Worm (Caenorhabditis elegans) whole organism, L2 larva: ENCODE results near the gene C49C3.20.
"Not testable (repeated sequence)": the region's sequence is repeated elsewhere in the genome, so short reads cannot be mapped to it uniquely, and the experiment has no call there.

ENCODE experiments used
- C34F6.9 ChIP-seq: fragments of 150-350 bp; optimal IDR thresholded peaks from 2 replicates; lab custom pipeline; 2014; ENCODE audit warnings: missing biosample characterization, missing genetic modification characterization
- ZK546.5 ChIP-seq: sonication (generic microtip); optimal IDR thresholded peaks from 2 replicates; lab custom pipeline; 2017; ENCODE audit warnings: missing biosample characterization, missing genetic modification characterization
- aly-2 ChIP-seq: fragments of 150-350 bp; optimal IDR thresholded peaks from 2 replicates; lab custom pipeline; 2014; ENCODE audit warnings: missing biosample characterization, missing genetic modification characterization
- blmp-1 ChIP-seq: sonication (generic microtip); optimal IDR thresholded peaks from 2 replicates; lab custom pipeline; 2017; ENCODE audit warnings: missing genetic modification characterization, mild to moderate bottlenecking, missing compliant biosample characterization, antibody characterized with exemption, moderate library complexity; ENCODE audit not compliant: insufficient read depth
- ceh-16 ChIP-seq: fragments of 150-350 bp; optimal IDR thresholded peaks from 2 replicates; lab custom pipeline; 2014; ENCODE audit warnings: missing biosample characterization, missing genetic modification characterization
- crh-2 ChIP-seq: sonication (generic microtip); optimal IDR thresholded peaks from 2 replicates; lab custom pipeline; 2017; ENCODE audit warnings: missing biosample characterization, missing genetic modification characterization
- dmd-4 ChIP-seq: sonication (generic microtip); optimal IDR thresholded peaks from 2 replicates; lab custom pipeline; 2017; ENCODE audit warnings: missing biosample characterization, missing genetic modification characterization
- egl-27 ChIP-seq: sonication (generic microtip); optimal IDR thresholded peaks from 3 replicates; lab custom pipeline; 2017; ENCODE audit warnings: missing biosample characterization, missing genetic modification reagents, missing genetic modification characterization
- elt-1 ChIP-seq: fragments of 150-350 bp; optimal IDR thresholded peaks from 2 replicates; lab custom pipeline; 2014; ENCODE audit warnings: missing biosample characterization, missing genetic modification characterization
- elt-3 ChIP-seq: sonication (generic microtip); optimal IDR thresholded peaks from 2 replicates; lab custom pipeline; 2017; ENCODE audit warnings: missing biosample characterization, missing genetic modification characterization
- fos-1 ChIP-seq: fragments of 150-350 bp; optimal IDR thresholded peaks from 2 replicates; lab custom pipeline; 2014; ENCODE audit warnings: missing biosample characterization, missing genetic modification characterization
- lin-11 ChIP-seq: fragments of 150-350 bp; sonication (generic microtip); optimal IDR thresholded peaks from 2 replicates; lab custom pipeline; 2014; ENCODE audit warnings: missing biosample characterization, missing genetic modification characterization, inconsistent platforms, mixed read lengths
- lin-13 ChIP-seq: fragments of 150-350 bp; optimal IDR thresholded peaks from 2 replicates; lab custom pipeline; 2014; ENCODE audit warnings: missing biosample characterization, missing genetic modification reagents, missing genetic modification characterization
- lsy-2 ChIP-seq, 2 experiments: fragments of 150-350 bp in 1 of 2; sonication (generic microtip) in 1 of 2; optimal IDR thresholded peaks; 2 replicates each; lab custom pipeline; 2014 to 2017; ENCODE audit warnings: missing biosample characterization in 2 of 2, missing genetic modification characterization in 2 of 2
- mab-5 ChIP-seq: fragments of 150-350 bp; optimal IDR thresholded peaks from 2 replicates; lab custom pipeline; 2014; ENCODE audit warnings: missing biosample characterization, missing genetic modification characterization
- mdl-1 ChIP-seq, 2 experiments: fragments of 150-350 bp in 1 of 2; sonication (generic microtip) in 1 of 2; optimal IDR thresholded peaks; 2 replicates each; lab custom pipeline; 2017; ENCODE audit warnings: missing biosample characterization in 2 of 2, missing genetic modification characterization in 2 of 2
- nhr-11 ChIP-seq: fragments of 150-350 bp; optimal IDR thresholded peaks from 2 replicates; lab custom pipeline; 2014; ENCODE audit warnings: missing biosample characterization, missing genetic modification characterization
- nhr-129 ChIP-seq: fragments of 150-350 bp; optimal IDR thresholded peaks from 2 replicates; lab custom pipeline; 2014; ENCODE audit warnings: missing biosample characterization, missing genetic modification characterization
- nhr-21 ChIP-seq: fragments of 150-350 bp; optimal IDR thresholded peaks from 2 replicates; lab custom pipeline; 2014; ENCODE audit warnings: missing biosample characterization, missing genetic modification characterization
- nhr-23 ChIP-seq: fragments of 150-350 bp; optimal IDR thresholded peaks from 2 replicates; lab custom pipeline; 2014; ENCODE audit warnings: missing biosample characterization, missing genetic modification reagents, missing genetic modification characterization
- nhr-25 ChIP-seq: fragments of 150-350 bp; sonication (generic microtip); optimal IDR thresholded peaks from 3 replicates; lab custom pipeline; 2014; ENCODE audit warnings: missing biosample characterization, missing genetic modification characterization
- nhr-77 ChIP-seq: fragments of 150-350 bp; optimal IDR thresholded peaks from 2 replicates; lab custom pipeline; 2014; ENCODE audit warnings: missing biosample characterization, missing genetic modification characterization
- sma-3 ChIP-seq: sonication (generic microtip); optimal IDR thresholded peaks from 2 replicates; lab custom pipeline; 2016; ENCODE audit warnings: missing genetic modification reagents, missing genetic modification characterization, missing compliant biosample characterization
- sma-9 ChIP-seq, 2 experiments: fragments of 150-350 bp in 1 of 2; sonication (generic microtip) in 1 of 2; optimal IDR thresholded peaks; 2 replicates each; lab custom pipeline; 2014 to 2016; ENCODE audit warnings: missing genetic modification characterization in 2 of 2, mild to moderate bottlenecking in 1 of 2, missing biosample characterization in 1 of 2, missing compliant biosample characterization in 1 of 2, missing genetic modification reagents in 1 of 2, moderate library complexity in 1 of 2
- snpc-4 ChIP-seq: fragments of 150-350 bp; optimal IDR thresholded peaks from 2 replicates; lab custom pipeline; 2014; ENCODE audit warnings: missing biosample characterization, missing genetic modification characterization
- unc-55 ChIP-seq: fragments of 150-350 bp; sonication (generic microtip); optimal IDR thresholded peaks from 3 replicates; lab custom pipeline; 2014; ENCODE audit warnings: missing biosample characterization, missing genetic modification reagents, missing genetic modification characterization
- unc-62 ChIP-seq: fragments of 150-350 bp; optimal IDR thresholded peaks from 2 replicates; lab custom pipeline; 2014; ENCODE audit warnings: missing biosample characterization, missing genetic modification reagents, missing genetic modification characterization
- ztf-1 ChIP-seq: fragments of 200-800 bp; sonication (Bioruptor generic); conservative IDR thresholded peaks from 2 replicates; pipeline ENCODE4 v1.3.6; 2022; ENCODE audit warnings: missing genetic modification characterization, missing compliant biosample characterization
- ztf-4 ChIP-seq: fragments of 150-350 bp; optimal IDR thresholded peaks from 2 replicates; lab custom pipeline; 2014; ENCODE audit warnings: missing biosample characterization, missing genetic modification characterization

The C49C3.20 gene

ce11 chrIV:17320445-17320844 lies 4.1 kb upstream of the C49C3.20 start, which contains the start of gene C49C3.4:
Gene C49C3.4, plus strand, starts transcription at chrIV:17320795.
- TF ChIP-seq egl-27 (tag; lab: Kevin White, UChicago): no peak
- peak; percentile 76 for TF ChIP-seq fos-1 (tag; lab: Kevin White, UChicago)

ce11 chrIV:17311842-17312241 lies 4.5 kb downstream of the C49C3.20 start, which contains the start of gene snf-9:
Gene snf-9, plus strand, starts transcription at chrIV:17312142.
- TF ChIP-seq nhr-23 (tag; lab: Kevin White, UChicago): no peak

ce11 chrIV:17308211-17308610 lies 8.1 kb downstream of the C49C3.20 start, which contains the start of gene T28F3.9:
Gene T28F3.9, plus strand, starts transcription at chrIV:17308511.
- TF ChIP-seq ztf-4 (no peak), nhr-11 (tag; lab: Kevin White, UChicago) (no peak), sma-3 (GFP tag; lab: Kevin White, UChicago) (no peak), nhr-23 (tag; lab: Kevin White, UChicago) (no peak), nhr-21 (tag; lab: Kevin White, UChicago) (no peak), mab-5 (tag; lab: Kevin White, UChicago) (no peak), ZK546.5 (tag; lab: Kevin White, UChicago) (no peak), elt-1 (tag; lab: Kevin White, UChicago) (no peak), mdl-1 (tag; optimal IDR thresholded peaks at IDR 0.05; lab: Kevin White, UChicago) (no peak), unc-55 (GFP tag; lab: Kevin White, UChicago) (no peak), sma-9 (GFP tag; optimal IDR thresholded peaks at IDR 0.05; lab: Kevin White, UChicago) (no peak), sma-9 (tag; optimal IDR thresholded peaks at IDR 0.05; lab: Kevin White, UChicago) (no peak), blmp-1 (no peak), aly-2 (tag; lab: Kevin White, UChicago) (no peak), elt-3 (no peak)

ce11 chrIV:17307223-17307622 lies 9.1 kb downstream of the C49C3.20 start, which contains the start of gene T28F3.8:
Gene T28F3.8, minus strand, starts transcription at chrIV:17307323.
- not testable (repeated sequence) for TF ChIP-seq nhr-129; C34F6.9; snpc-4 (tag; lab: Kevin White, UChicago)
- TF ChIP-seq, all 48 proteins: peak for 0; not testable (repeated sequence) for 48

ce11 chrIV:17301933-17302332 lies 14.4 kb downstream of the C49C3.20 start, which contains the start of gene ifta-2:
Gene ifta-2, minus strand, starts transcription at chrIV:17302033.
- no peak for TF ChIP-seq nhr-23 (tag; lab: Kevin White, UChicago)
- no peak for TF ChIP-seq ceh-16 (tag; lab: Kevin White, UChicago)
- no peak for TF ChIP-seq fos-1 (tag; lab: Kevin White, UChicago)
- TF ChIP-seq ztf-4: no peak
- TF ChIP-seq egl-27 (tag; lab: Kevin White, UChicago): no peak
- TF ChIP-seq dmd-4 (tag; lab: Kevin White, UChicago): no peak
- TF ChIP-seq blmp-1: no peak
- TF ChIP-seq C34F6.9: no peak
- no peak for TF ChIP-seq lin-11 (tag; lab: Kevin White, UChicago)
- TF ChIP-seq ztf-1 (GFP tag; lab: Robert Waterston, UW): no peak
- no peak for TF ChIP-seq crh-2 (tag; lab: Kevin White, UChicago)
- no peak for TF ChIP-seq sma-9 (GFP tag; optimal IDR thresholded peaks at IDR 0.05; lab: Kevin White, UChicago)
- TF ChIP-seq sma-9 (tag; optimal IDR thresholded peaks at IDR 0.05; lab: Kevin White, UChicago): no peak
- no peak for TF ChIP-seq nhr-77 (tag; lab: Kevin White, UChicago)
- no peak for TF ChIP-seq unc-55 (GFP tag; lab: Kevin White, UChicago)
- no peak for TF ChIP-seq lin-13 (GFP tag; lab: Kevin White, UChicago)
- no peak for TF ChIP-seq nhr-21 (tag; lab: Kevin White, UChicago)
- no peak for TF ChIP-seq unc-62 (GFP tag; lab: Kevin White, UChicago)
- no peak for TF ChIP-seq lsy-2 (tag; optimal IDR thresholded peaks at IDR 0.05; lab: Kevin White, UChicago)
- TF ChIP-seq aly-2 (tag; lab: Kevin White, UChicago): no peak
- no peak for TF ChIP-seq nhr-25 (tag; lab: Kevin White, UChicago)

- no peak for TF ChIP-seq lsy-2 (tag; optimal IDR thresholded peaks at IDR 0.05; lab: Kevin White, UChicago)
- no peak for TF ChIP-seq ztf-1 (GFP tag; lab: Robert Waterston, UW)
Measured at ce11 chrIV:17294489-17294888, 21.8 kb downstream of the C49C3.20 start, which contains the start of gene T28F3.5. Gene T28F3.5, plus strand, starts transcription at chrIV:17294789.
